Fruit fly (Drosophila melanogaster) S2 (cell line): ENCODE results near the gene mRpL20.

Experiments used
- CG8478 ChIP-seq: fragments of >200 bp; optimal IDR thresholded peaks from 2 replicates; lab custom pipeline; 2018
- CTCF ChIP-seq, 2 experiments: fragments of >200 bp; optimal IDR thresholded peaks; 2 replicates each; lab custom pipeline; 2018

Gene mRpL20

DNA sequence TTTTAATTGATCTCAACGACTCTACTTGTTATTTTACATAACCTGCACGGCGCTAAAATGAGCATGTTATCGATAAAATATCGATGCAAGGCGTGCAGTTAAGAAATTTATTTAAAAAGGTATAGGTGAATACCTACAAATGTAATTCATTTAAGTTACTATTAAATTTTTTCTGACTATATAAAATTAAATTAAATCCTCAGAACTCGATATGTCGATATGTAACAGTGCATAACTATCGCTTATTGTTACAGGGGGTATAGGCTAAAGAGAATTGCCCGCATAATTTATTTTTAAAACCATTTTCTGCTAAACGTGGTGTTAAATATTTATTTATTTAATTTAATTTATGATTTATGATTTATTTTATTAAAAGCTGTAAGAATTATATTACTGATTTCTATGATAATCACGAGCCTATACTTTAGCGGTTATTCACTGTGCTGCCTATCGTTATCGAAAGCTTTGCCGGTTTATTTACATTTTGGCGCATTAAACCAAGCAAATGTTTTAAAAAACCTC, at the start of gene mRpL20, which contains the start of gene Icmt:
Gene mRpL20 (minus strand): TSS at position 65 of the 522 bp plus-strand sequence.
Gene Icmt (plus strand): TSS at position 464 of the 522 bp plus-strand sequence.
- no peak for TF ChIP-seq CG8478
- no peak for TF ChIP-seq CTCF (optimal IDR thresholded peaks at IDR 0.05; lab: Kevin White, UChicago)

DNA sequence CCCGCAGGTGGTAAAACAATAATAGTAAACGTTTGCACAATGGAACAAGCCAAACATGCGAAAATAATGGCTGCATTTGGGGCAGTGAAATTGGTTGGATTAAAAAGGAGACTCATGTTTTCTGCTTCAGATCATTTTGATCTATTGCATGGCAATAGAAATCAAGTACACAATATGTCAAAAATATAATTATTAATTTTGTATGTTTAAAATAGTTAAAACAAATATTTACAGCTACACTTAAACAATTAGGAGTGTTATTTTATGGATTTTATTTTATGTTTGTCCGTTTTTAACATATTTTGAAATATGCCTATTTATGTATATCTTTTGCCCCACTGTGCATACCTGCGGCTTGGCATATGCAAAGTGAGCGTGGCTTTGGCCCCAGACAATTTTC, 48.6 kb upstream of the mRpL20 start:
- TF ChIP-seq CG8478 (no peak), CTCF (optimal IDR thresholded peaks at IDR 0.05; lab: Kevin White, UChicago) (no peak)

DNA sequence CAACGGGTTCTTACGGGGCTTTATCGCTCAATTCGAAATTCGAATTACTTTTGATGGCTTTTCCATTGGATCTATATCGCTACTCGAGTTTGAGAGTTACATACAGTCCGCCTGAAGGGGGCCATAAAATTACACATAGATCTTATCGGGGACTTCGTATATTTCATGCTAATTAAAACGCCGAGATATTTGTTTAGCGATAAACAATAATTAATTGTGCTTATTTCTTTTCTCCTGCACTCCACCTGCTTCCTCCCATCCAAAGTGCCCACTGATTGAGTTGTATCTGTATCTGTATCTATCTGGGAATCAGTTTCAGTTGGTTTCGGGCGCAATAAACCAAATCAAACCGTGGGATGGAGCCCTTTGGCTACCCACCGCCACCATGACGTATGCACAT, 48.0 kb upstream of the mRpL20 start:
- TF ChIP-seq CTCF (optimal IDR thresholded peaks at IDR 0.05; lab: Kevin White, UChicago), result no peak
- TF ChIP-seq CG8478, result no peak

DNA sequence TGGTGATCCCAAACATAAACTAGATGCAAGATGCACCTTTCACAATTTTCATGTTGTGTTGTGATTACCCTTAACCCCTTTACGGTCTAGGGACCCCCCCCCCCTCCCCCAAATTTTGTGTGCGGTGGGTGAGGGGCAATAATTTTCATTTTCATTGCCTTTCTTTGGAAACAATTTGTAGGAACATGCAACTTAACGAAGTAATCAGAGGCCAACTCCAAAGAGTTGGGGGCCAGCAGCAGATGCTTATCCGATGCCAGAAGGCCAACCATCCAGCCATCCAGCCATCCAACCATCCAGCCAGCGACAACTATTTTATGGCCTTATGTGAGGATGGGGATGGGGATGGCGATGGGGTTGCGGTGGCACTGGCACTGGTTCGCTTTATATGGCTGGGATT, 47.3 kb upstream of the mRpL20 start:
- TF ChIP-seq CG8478 (no peak), CTCF (optimal IDR thresholded peaks at IDR 0.05; lab: Kevin White, UChicago) (no peak)

DNA sequence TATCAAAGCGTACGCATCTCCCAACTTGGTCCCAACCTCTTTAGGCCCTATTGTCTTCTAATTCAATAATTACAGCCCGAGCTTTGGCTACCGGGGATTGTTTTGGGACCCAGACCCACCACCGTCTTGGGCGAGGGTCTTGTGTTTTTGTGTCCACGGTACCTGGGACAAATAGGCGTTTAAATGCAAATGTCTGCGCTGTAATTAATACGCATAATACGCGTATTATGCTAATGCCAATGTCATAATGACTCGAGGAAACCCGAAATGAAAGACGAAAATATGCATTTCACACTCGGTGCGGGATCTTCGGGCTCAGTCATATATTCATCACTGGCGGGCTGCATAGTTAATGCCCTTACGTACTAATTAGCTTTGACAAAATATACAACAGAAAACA, 46.7 kb upstream of the mRpL20 start:
- no peak for TF ChIP-seq CG8478
- TF ChIP-seq CTCF (optimal IDR thresholded peaks at IDR 0.05; lab: Kevin White, UChicago), result no peak

DNA sequence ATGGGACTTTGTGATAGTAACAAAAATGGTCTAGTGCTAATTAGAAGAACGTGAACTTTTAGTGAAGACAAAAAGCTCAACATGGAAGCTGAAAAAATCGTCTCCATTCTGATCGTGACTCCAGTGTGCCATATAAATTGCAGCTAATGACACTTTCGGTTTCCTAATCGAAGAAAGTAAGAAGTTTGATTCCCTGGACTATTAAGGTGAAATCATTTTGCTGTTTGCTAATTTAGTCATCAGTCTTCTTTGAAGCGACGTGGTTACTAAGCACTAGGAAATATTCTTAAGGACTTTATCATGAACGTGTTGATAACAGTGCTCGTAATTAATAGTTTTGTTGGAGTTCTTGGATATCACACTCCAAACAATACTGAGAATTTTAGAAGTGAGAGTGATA, 45.1 kb upstream of the mRpL20 start, which contains the start of gene CG34429:
Gene CG34429 (plus strand): TSS at position 301 of the 400 bp plus-strand sequence.
- TF ChIP-seq CTCF (optimal IDR thresholded peaks at IDR 0.05; lab: Kevin White, UChicago) (no peak), CG8478 (no peak)

DNA sequence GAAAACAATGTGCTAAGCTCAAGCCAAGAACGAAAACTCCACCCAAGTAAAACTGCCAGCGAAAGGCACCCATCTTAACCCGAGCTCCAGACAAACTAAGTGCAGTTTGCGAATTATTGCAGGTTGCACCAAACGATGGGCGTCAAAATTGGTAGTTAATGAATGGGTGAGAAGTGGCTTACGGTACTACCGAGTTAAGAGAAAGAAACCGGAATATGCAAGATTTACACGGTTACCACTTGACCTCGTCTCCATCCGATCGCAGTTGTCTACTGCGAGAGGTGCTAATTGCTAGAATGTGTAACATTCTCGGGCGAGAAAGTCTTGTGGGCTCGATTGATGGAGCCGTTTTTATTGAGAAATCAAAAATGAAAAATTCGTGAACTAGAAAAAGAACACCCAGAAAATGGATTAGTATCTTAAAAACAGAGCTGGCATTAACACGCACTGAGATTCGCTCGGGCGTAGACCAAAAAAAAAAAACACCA, 43.7 kb upstream of the mRpL20 start, which contains the start of the genes CG14115 and CG34428:
Gene CG14115 (minus strand): TSS at position 101 of the 488 bp plus-strand sequence.
Gene CG34428 (plus strand): TSS at position 438 of the 488 bp plus-strand sequence.
- no peak for TF ChIP-seq CG8478
- TF ChIP-seq CTCF (optimal IDR thresholded peaks at IDR 0.05; lab: Kevin White, UChicago), result no peak

DNA sequence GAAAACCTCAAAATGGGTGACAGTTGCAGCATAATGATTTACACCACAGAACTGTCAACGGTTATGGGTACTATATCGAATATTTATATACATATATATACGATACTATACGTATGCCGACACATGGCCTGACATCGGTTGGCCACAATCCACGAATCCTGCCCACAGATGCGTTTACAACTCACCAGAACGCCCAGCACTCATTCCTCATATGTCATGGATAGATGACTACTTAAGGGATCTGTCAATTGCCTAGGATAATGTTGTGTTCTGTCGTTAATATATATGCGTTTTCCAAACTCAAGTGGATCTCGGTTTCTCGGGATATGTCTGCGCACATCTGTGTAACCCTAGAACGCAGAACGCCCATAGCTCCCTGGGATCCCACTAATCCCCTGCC, 40.8 kb upstream of the mRpL20 start:
- TF ChIP-seq CTCF (optimal IDR thresholded peaks at IDR 0.05; lab: Kevin White, UChicago) (no peak), CG8478 (no peak)

DNA sequence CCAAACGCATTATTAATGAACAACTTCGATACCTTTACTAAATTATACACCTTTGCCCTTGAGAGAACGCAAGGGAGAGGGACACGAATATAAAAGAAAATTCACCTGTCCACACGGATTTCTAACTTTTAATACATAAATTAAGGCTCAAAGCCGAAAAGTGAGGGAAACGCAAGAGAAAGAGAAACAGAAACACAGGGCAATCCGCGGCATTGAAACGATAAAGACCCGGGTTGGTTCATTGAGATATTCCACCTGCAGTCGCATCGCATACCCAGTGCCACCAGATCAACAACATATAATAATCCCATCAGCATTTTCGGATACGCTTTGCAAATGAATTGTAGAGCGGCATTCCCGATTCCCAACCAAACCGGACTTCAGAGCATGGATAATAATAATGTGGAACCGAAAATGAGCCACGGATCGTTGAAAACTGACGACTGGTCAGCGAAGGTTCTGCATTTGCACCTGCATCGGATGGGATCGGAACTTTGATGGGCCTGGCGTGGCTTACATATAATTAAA, 33.1 kb upstream of the mRpL20 start:
- no peak for TF ChIP-seq CG8478
- no peak for TF ChIP-seq CTCF (optimal IDR thresholded peaks at IDR 0.05; lab: Kevin White, UChicago)

DNA sequence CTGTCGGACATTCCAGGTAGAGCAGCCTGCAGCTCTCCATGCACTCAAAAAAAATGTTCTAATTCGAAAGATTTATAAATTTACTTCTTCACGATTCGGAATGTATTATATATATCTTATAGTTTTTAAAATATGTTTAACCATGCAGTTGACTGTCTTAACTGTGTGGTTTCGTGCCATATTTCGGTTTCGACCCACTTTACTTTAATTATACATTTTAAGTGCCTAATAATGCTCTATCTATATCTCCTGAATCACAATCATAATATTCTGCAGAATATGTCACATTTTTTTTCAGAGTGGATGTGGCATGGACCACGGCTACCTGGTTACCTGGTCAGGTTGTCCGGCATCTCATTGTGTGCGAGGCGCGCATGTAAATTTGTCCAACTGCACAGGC, 32.0 kb upstream of the mRpL20 start:
- TF ChIP-seq CG8478 (no peak), CTCF (optimal IDR thresholded peaks at IDR 0.05; lab: Kevin White, UChicago) (no peak)

DNA sequence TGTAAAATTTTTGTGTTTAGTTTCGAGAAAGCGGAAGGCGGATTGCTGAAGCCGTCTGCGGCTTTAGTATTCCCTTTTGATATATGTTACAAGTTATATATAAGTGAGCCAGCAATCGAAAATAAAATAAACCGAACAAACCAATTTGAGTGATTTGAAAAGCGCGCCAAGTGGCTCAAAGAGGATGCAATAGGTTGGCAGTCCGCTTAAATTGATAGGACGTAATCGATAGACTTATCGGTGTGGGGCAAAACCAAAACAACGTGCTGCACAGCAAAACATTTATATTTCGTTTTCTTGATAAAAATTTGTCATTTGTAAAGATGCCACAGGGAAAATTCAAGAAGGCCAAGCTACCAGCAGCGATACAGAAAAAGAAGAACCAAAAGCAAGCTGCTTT, 29.1 kb upstream of the mRpL20 start, which contains the start of gene CG11279:
Gene CG11279 (plus strand): TSS at position 220 of the 400 bp plus-strand sequence.
- no peak for TF ChIP-seq CTCF (optimal IDR thresholded peaks at IDR 0.05; lab: Kevin White, UChicago)
- no peak for TF ChIP-seq CG8478

DNA sequence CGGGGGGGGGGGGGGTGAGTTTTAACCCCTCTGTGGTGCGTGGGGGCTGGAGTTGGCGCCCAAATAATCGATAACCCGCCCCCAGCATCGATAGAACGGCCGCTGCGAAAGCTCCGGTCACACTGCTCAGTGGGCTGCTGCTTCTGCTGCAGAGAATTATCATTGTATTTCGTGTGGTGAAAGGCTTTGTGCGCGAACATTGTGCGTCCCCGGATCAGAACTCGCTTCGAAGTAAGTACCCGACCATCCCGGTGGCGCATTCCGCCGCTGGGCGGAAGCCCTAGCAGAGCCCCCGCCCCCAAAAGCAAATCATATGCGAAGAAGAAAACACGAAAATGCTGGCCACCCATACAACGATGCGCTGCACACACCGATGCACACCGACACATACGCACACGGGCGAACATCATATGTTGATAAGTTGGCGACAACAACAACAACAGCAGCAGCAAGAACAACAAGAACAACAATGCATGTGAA, 26.7 kb upstream of the mRpL20 start, which contains the start of gene Syx13:
Gene Syx13 (plus strand): TSS at position 100 of the 480 bp plus-strand sequence.
- TF ChIP-seq CTCF (optimal IDR thresholded peaks at IDR 0.05; lab: Kevin White, UChicago) (no peak), CG8478 (no peak)

DNA sequence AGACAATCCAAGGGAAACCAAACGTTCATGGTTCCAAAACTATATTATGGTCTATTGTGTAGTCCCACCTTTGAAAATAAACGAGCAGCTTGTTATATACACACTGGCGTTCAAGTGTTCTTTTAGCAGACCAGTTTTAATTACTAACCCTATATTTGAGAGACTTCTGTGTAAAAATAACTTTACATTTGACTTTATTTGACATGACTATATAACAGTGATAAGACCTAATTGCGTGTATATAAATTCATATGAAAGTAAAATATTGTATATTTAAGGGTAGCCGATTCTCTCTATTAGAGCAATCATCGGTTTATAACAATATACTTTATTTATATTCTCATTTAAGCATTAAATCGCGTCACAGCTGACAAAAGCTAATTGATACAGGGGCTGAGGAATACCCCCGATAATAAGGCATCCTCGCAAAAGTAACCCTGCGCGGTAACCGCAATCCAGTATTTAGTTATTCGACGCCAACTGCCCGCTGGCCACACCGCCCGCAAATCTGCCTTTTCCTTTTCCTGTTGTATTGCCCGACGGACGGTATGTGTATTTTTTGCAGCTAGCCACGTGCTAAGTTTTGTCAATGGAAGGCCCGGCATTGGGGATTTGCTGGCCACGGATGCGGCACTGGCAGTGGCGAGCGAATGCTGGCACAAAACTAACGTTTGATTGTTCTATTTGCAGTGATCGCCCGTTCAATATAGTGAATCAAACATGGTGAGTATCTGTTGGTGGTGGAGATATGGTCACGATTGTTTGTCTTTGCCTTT, 23.8 kb upstream of the mRpL20 start, which contains the start of gene RpS4:
Gene RpS4 (plus strand): TSS at position 465 of the 776 bp plus-strand sequence.
- TF ChIP-seq CG8478 (no peak), CTCF (optimal IDR thresholded peaks at IDR 0.05; lab: Kevin White, UChicago) (peak in 1 of 2 experiments; percentile 41)

DNA sequence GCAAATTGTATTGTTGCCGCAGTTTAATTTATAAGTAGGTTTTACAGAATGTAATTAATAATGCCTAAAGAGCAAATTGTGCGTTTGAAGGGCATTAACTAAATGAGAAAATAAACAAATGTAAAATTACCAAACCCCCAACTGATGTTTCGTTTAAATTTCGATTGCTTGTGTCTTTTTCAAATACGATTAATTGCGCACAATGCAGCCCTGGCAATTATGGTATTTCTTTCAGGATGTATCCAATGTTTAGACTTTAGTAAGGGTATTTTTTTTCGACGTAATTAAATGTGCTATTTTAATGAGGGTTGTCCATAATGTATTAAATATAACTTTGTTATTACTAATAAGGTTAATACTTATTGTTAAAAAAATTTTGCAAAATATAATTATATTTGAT, 23.2 kb upstream of the mRpL20 start:
- TF ChIP-seq CG8478 (no peak), CTCF (optimal IDR thresholded peaks at IDR 0.05; lab: Kevin White, UChicago) (no peak)

DNA sequence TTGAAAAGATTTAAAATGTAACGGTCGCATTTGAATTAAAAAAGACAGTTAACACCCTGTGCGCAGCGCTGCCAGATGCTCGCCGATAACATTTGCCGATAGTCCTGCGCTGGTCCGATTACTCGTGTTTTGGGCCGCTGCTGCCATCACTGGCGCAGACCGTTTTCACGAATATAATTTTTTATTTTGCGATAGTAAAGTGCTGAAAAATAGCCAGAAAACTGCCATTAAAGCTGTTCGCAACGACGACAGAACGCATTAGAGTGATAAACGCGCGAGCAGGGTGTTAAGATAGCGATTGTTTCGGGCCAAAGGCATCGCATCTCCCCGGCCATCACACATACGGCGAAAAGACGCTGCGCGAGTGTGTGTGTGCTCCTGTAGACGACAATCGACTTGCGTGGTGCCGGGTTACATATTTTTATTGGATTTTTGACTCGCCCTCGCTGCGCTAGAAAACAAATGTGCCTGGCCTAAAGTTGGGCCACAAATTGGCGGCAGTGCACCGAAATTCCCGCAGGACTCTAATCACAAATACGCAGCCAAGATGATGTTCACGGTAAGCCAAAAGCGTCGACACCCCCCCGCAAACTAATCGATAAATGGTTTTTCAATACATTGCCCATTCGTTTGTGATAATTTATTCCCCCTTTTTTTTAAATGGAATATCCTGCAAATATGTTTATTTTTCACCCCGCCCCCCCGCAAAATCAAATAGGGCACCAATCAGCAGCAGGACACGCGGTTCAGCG, 19.2 kb upstream of the mRpL20 start, which contains the start of gene Srrm1:
Gene Srrm1 (plus strand): TSS at position 116 of the 752 bp plus-strand sequence.
- TF ChIP-seq CG8478 (no peak), CTCF (optimal IDR thresholded peaks at IDR 0.05; lab: Kevin White, UChicago) (peak; percentile 21 to 55)
